Worm (Caenorhabditis elegans) whole organism, midembryonic: Measurements from ENCODE around the gene rpl-42.

Experiments used
- klf-2 ChIP-seq: fragments of 200-800 bp; sonication (Bioruptor generic); conservative IDR thresholded peaks from 2 replicates; pipeline ENCODE4 v1.3.6; 2022; ENCODE audit warnings: missing genetic modification reagents, missing genetic modification characterization, missing compliant biosample characterization
- ztf-23 ChIP-seq: fragments of 200-800 bp; sonication (Bioruptor generic); IDR thresholded peaks from 2 replicates; pipeline ENCODE4 v1.3.6; 2022; ENCODE audit warnings: missing genetic modification reagents, missing genetic modification characterization, missing compliant biosample characterization

DNA sequence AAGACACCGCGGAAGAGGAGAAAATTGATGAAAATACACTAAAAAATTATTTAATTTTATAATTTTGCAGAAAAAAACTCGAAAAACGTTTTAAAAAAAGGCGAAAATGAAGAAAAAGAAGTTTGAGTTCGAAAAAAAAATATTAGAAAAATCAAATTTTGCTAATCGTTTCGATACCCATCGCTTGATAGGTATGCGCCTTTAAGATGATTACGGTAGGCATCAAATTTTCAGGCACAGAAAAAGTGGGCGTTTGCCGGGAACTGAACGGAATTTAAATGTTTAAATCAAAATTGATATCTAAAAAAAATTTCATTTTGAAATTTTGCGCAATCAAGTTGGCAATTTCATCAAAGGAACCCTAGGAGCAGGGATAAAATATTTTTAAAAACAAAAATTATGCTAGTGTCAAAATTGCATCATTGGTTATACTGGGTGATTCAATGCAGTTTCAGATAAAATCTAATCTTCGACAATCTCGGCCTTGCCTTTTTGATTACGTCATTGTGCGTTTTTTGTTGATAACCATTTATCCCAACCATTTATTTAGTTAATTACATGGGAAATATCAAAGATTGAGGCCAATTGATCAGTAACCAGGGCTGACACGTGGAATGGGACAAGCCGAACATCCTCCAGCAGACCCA, 48.8 kb upstream of the rpl-42 start:
- no peak for TF ChIP-seq ztf-23 (GFP tag; lab: Robert Waterston, UW)
- no peak for TF ChIP-seq klf-2 (GFP tag; lab: Robert Waterston, UW)
